Worm (Caenorhabditis elegans) whole organism, young adult: Measurements from ENCODE around the gene T26C5.2.

ENCODE experiments used
- C17E4.6 ChIP-seq: fragments of 200-800 bp; sonication (Bioruptor generic); IDR thresholded peaks from 2 replicates; pipeline ENCODE4 v1.3.6; 2022; ENCODE audit warnings: missing genetic modification reagents, missing genetic modification characterization, missing compliant biosample characterization
- F10E7.11 ChIP-seq: sonication (generic microtip); optimal IDR thresholded peaks from 2 replicates; lab custom pipeline; 2017; ENCODE audit warnings: mild to moderate bottlenecking, missing genetic modification characterization, moderate library complexity, missing compliant biosample characterization
- Y95B8A.8 ChIP-seq: fragments of 200-800 bp; sonication (Bioruptor generic); IDR thresholded peaks from 2 replicates; pipeline ENCODE4 v1.3.6; 2022; ENCODE audit warnings: missing genetic modification reagents, missing genetic modification characterization, missing compliant biosample characterization
- ama-1 ChIP-seq, 3 experiments: fragments of 150-350 bp in 1 of 3; sonication (generic microtip) in 2 of 3; optimal IDR thresholded peaks; 2 replicates each; lab custom pipeline; 2014 to 2018; ENCODE audit warnings: missing biosample characterization in 2 of 3, missing genetic modification characterization in 2 of 3, missing genetic modification reagents in 2 of 3
- attf-5 ChIP-seq: fragments of 200-800 bp; sonication (Bioruptor generic); optimal IDR thresholded peaks from 2 replicates; lab custom pipeline; 2018; ENCODE audit warnings: mild to moderate bottlenecking, missing genetic modification characterization, missing compliant biosample characterization
- cebp-1 ChIP-seq, 2 experiments: fragments of 200-800 bp in 1 of 2; sonication (Bioruptor generic) in 1 of 2; sonication (generic microtip) in 1 of 2; IDR thresholded peaks in 1 of 2; optimal IDR thresholded peaks in 1 of 2; 2 replicates each; pipeline versions ENCODE4 v1.3.6 to Lab custom; 2017 to 2022; ENCODE audit warnings: missing compliant biosample characterization in 2 of 2, missing genetic modification characterization in 2 of 2, mild to moderate bottlenecking in 1 of 2, missing genetic modification reagents in 1 of 2, moderate library complexity in 1 of 2
- cebp-2 ChIP-seq: fragments of 200-800 bp; sonication (Bioruptor generic); IDR thresholded peaks from 2 replicates; pipeline ENCODE4 v1.3.6; 2022; ENCODE audit warnings: missing genetic modification characterization, missing compliant biosample characterization
- ceh-91 ChIP-seq: fragments of 200-800 bp; sonication (Bioruptor generic); IDR thresholded peaks from 2 replicates; pipeline ENCODE4 v1.3.6; 2022; ENCODE audit warnings: missing genetic modification reagents, missing genetic modification characterization, missing compliant biosample characterization
- dpl-1 ChIP-seq: fragments of 150-350 bp; optimal IDR thresholded peaks from 2 replicates; lab custom pipeline; 2014; ENCODE audit warnings: missing biosample characterization, missing genetic modification reagents, missing genetic modification characterization
- mes-4 ChIP-seq: sonication (generic microtip); optimal IDR thresholded peaks from 2 replicates; lab custom pipeline; 2016; ENCODE audit warnings: missing genotype, missing genetic modification characterization, missing compliant biosample characterization
- nfya-2 ChIP-seq: fragments of 200-800 bp; sonication (Bioruptor generic); IDR thresholded peaks from 2 replicates; pipeline ENCODE4 v1.3.6; 2022; ENCODE audit warnings: missing genetic modification reagents, missing genetic modification characterization, missing compliant biosample characterization
- pha-4 ChIP-seq: fragments of 150-350 bp; sonication (generic microtip); optimal IDR thresholded peaks from 2 replicates; lab custom pipeline; 2014; ENCODE audit warnings: missing biosample characterization, missing genetic modification reagents, missing genetic modification characterization
- sdz-38 ChIP-seq: sonication (generic microtip); optimal IDR thresholded peaks from 2 replicates; lab custom pipeline; 2016; ENCODE audit warnings: missing genotype, missing genetic modification characterization, missing compliant biosample characterization
- sea-2 ChIP-seq: fragments of 200-800 bp; sonication (Bioruptor generic); IDR thresholded peaks from 2 replicates; pipeline ENCODE4 v1.3.6; 2022; ENCODE audit warnings: missing genetic modification characterization, missing compliant biosample characterization

- TF ChIP-seq cebp-2 (GFP tag; lab: Robert Waterston, UW) (no peak), F10E7.11 (tag; lab: Kevin White, UChicago) (no peak), mes-4 (no peak), nfya-2 (GFP tag; lab: Robert Waterston, UW) (no peak), ama-1 (optimal IDR thresholded peaks at IDR 0.05; lab: Kevin White, UChicago) (no peak), ama-1 (GFP tag; optimal IDR thresholded peaks at IDR 0.05; lab: Kevin White, UChicago) (no peak), sea-2 (GFP tag; lab: Robert Waterston, UW) (no peak), attf-5 (GFP tag; lab: Kevin White, UChicago) (no peak), pha-4 (tag; lab: Kevin White, UChicago) (no peak), sdz-38 (tag; lab: Kevin White, UChicago) (no peak), dpl-1 (GFP tag; lab: Kevin White, UChicago) (no peak), Y95B8A.8 (no peak), cebp-1 (GFP tag; IDR thresholded peaks at IDR 0.05; lab: Robert Waterston, UW) (no peak), cebp-1 (tag; optimal IDR thresholded peaks at IDR 0.05; lab: Kevin White, UChicago) (no peak), ceh-91 (GFP tag; lab: Robert Waterston, UW) (no peak), C17E4.6 (GFP tag; lab: Robert Waterston, UW) (no peak)
These were observed 530 bp upstream of the T26C5.2 start for ce11 chrII:9232493-9232892.
